Worm (Caenorhabditis elegans) whole organism, L4 larva: ENCODE data around the gene C47E8.4.

Experiments used
- D1046.2 ChIP-seq: fragments of 200-800 bp; sonication (Bioruptor generic); IDR thresholded peaks from 2 replicates; pipeline ENCODE4 v1.3.6; 2022; ENCODE audit warnings: missing genetic modification characterization, missing compliant biosample characterization
- ama-1 ChIP-seq: fragments of 150-350 bp; optimal IDR thresholded peaks from 2 replicates; lab custom pipeline; 2014; ENCODE audit warnings: inconsistent platforms, mixed read lengths
- arid-1 ChIP-seq: fragments of 200-800 bp; sonication (Bioruptor generic); conservative IDR thresholded peaks from 2 replicates; pipeline ENCODE4 v1.3.6; 2022; ENCODE audit warnings: missing genetic modification reagents, missing genetic modification characterization, missing compliant biosample characterization
- ceh-32 ChIP-seq: sonication (generic microtip); optimal IDR thresholded peaks from 2 replicates; lab custom pipeline; 2016; ENCODE audit warnings: mild to moderate bottlenecking, missing genetic modification characterization, missing compliant biosample characterization; ENCODE audit not compliant: poor library complexity
- ceh-62 ChIP-seq: sonication (generic microtip); optimal IDR thresholded peaks from 2 replicates; lab custom pipeline; 2017; ENCODE audit warnings: missing biosample characterization, missing genetic modification characterization
- dmd-8 ChIP-seq: fragments of 200-800 bp; sonication (Bioruptor generic); IDR thresholded peaks from 2 replicates; pipeline ENCODE4 v1.3.6; 2022; ENCODE audit warnings: missing genetic modification characterization, missing compliant biosample characterization
- dmd-9 ChIP-seq: fragments of 200-800 bp; sonication (Bioruptor generic); IDR thresholded peaks from 2 replicates; pipeline ENCODE4 v1.3.6; 2022; ENCODE audit warnings: missing genetic modification reagents, missing genetic modification characterization, missing compliant biosample characterization
- egl-27 ChIP-seq: sonication (generic microtip); optimal IDR thresholded peaks from 3 replicates; lab custom pipeline; 2017; ENCODE audit warnings: missing biosample characterization, missing genetic modification reagents, missing genetic modification characterization
- hlh-11 ChIP-seq: fragments of 200-800 bp; sonication (Bioruptor generic); optimal IDR thresholded peaks from 2 replicates; lab custom pipeline; 2018; ENCODE audit warnings: mild to moderate bottlenecking, missing genetic modification characterization, missing compliant biosample characterization
- hmg-1.1 ChIP-seq: fragments of 200-800 bp; sonication (Bioruptor generic); IDR thresholded peaks from 2 replicates; pipeline ENCODE4 v1.3.6; 2022; ENCODE audit warnings: missing genetic modification reagents, missing genetic modification characterization, missing compliant biosample characterization
- lim-7 ChIP-seq: fragments of 200-800 bp; sonication (Bioruptor generic); IDR thresholded peaks from 2 replicates; pipeline ENCODE4 v1.3.6; 2022; ENCODE audit warnings: missing genetic modification characterization, missing compliant biosample characterization
- lin-1 ChIP-seq: fragments of 200-800 bp; sonication (Bioruptor generic); IDR thresholded peaks from 2 replicates; pipeline ENCODE4 v1.3.6; 2022; ENCODE audit warnings: missing genetic modification reagents, missing genetic modification characterization, missing compliant biosample characterization
- lin-15B ChIP-seq: fragments of 150-350 bp; sonication (generic microtip); optimal IDR thresholded peaks from 3 replicates; lab custom pipeline; 2014; ENCODE audit warnings: missing biosample characterization, missing genetic modification characterization
- lin-39 ChIP-seq: fragments of 150-350 bp; optimal IDR thresholded peaks from 2 replicates; lab custom pipeline; 2014; ENCODE audit warnings: missing biosample characterization, missing genetic modification reagents, missing genetic modification characterization
- lsy-2 ChIP-seq, 2 experiments: fragments of 150-350 bp in 1 of 2; sonication (generic microtip) in 1 of 2; optimal IDR thresholded peaks; 2 replicates each; lab custom pipeline; 2014 to 2017; ENCODE audit warnings: missing biosample characterization in 2 of 2, missing genetic modification characterization in 2 of 2
- madf-5 ChIP-seq, 2 experiments: fragments of 200-800 bp; sonication (Bioruptor generic); IDR thresholded peaks; 2 replicates each; pipeline ENCODE4 v1.3.6; 2022; ENCODE audit warnings: missing compliant biosample characterization in 2 of 2, missing genetic modification characterization in 2 of 2
- mdt-29 ChIP-seq: fragments of 200-800 bp; sonication (Bioruptor generic); IDR thresholded peaks from 2 replicates; pipeline ENCODE4 v1.3.6; 2022; ENCODE audit warnings: missing genetic modification reagents, missing genetic modification characterization, missing compliant biosample characterization
- mxl-2 ChIP-seq: fragments of 200-800 bp; sonication (Bioruptor generic); conservative IDR thresholded peaks from 2 replicates; pipeline ENCODE4 v1.3.6; 2022; ENCODE audit warnings: missing genetic modification reagents, missing genetic modification characterization, missing compliant biosample characterization
- nhr-111 ChIP-seq: fragments of 200-800 bp; sonication (Bioruptor generic); optimal IDR thresholded peaks from 2 replicates; lab custom pipeline; 2018; ENCODE audit warnings: mild to moderate bottlenecking, missing genetic modification characterization, missing compliant biosample characterization
- nhr-237 ChIP-seq: sonication (generic microtip); optimal IDR thresholded peaks from 2 replicates; lab custom pipeline; 2017; ENCODE audit warnings: missing biosample characterization, missing genetic modification characterization
- nhr-41 ChIP-seq: fragments of 200-800 bp; sonication (Bioruptor generic); IDR thresholded peaks from 2 replicates; pipeline ENCODE4 v1.3.6; 2022; ENCODE audit warnings: missing genetic modification reagents, missing genetic modification characterization, missing compliant biosample characterization
- nhr-76 ChIP-seq: fragments of 150-350 bp; optimal IDR thresholded peaks from 2 replicates; lab custom pipeline; 2014; ENCODE audit warnings: missing biosample characterization, missing genetic modification characterization
- pha-4 ChIP-seq, 2 experiments: fragments of 150-350 bp in 1 of 2; fragments of 200-800 bp in 1 of 2; sonication (Bioruptor generic) in 1 of 2; IDR thresholded peaks in 1 of 2; optimal IDR thresholded peaks in 1 of 2; 2 replicates each; pipeline versions ENCODE4 v1.3.6 to Lab custom; 2014 to 2022; ENCODE audit warnings: missing genetic modification characterization in 2 of 2, missing genetic modification reagents in 2 of 2, missing biosample characterization in 1 of 2, missing compliant biosample characterization in 1 of 2
- pqm-1 ChIP-seq: sonication (generic microtip); optimal IDR thresholded peaks from 2 replicates; lab custom pipeline; 2017; ENCODE audit warnings: missing biosample characterization, missing genetic modification characterization
- saeg-2 ChIP-seq: fragments of 200-800 bp; sonication (Bioruptor generic); IDR thresholded peaks from 2 replicates; pipeline ENCODE4 v1.3.6; 2022; ENCODE audit warnings: missing genetic modification reagents, missing genetic modification characterization, missing compliant biosample characterization
- skn-1 ChIP-seq: fragments of 150-350 bp; optimal IDR thresholded peaks from 2 replicates; lab custom pipeline; 2014; ENCODE audit warnings: missing biosample characterization, missing genetic modification characterization
- snpc-1.2 ChIP-seq: fragments of 200-800 bp; sonication (Bioruptor generic); IDR thresholded peaks from 2 replicates; pipeline ENCODE4 v1.3.6; 2022; ENCODE audit warnings: missing genetic modification reagents, missing genetic modification characterization, missing compliant biosample characterization
- snpc-4 ChIP-seq: fragments of 150-350 bp; optimal IDR thresholded peaks from 2 replicates; lab custom pipeline; 2014; ENCODE audit warnings: missing biosample characterization, missing genetic modification characterization
- spr-1 ChIP-seq: sonication (generic microtip); optimal IDR thresholded peaks from 2 replicates; lab custom pipeline; 2016; ENCODE audit warnings: mild to moderate bottlenecking, missing genetic modification characterization, missing compliant biosample characterization
- tag-97 ChIP-seq: fragments of 200-800 bp; sonication (Bioruptor generic); IDR thresholded peaks from 2 replicates; pipeline ENCODE4 v1.3.6; 2022; ENCODE audit warnings: missing genetic modification characterization, missing compliant biosample characterization
- zip-2 ChIP-seq: fragments of 150-350 bp; optimal IDR thresholded peaks from 2 replicates; lab custom pipeline; 2014; ENCODE audit warnings: missing biosample characterization, missing genetic modification characterization
- ztf-7 ChIP-seq: fragments of 150-350 bp; optimal IDR thresholded peaks from 2 replicates; lab custom pipeline; 2014; ENCODE audit warnings: missing biosample characterization, missing genetic modification characterization

C47E8.4 gene

ce11 chrV:14638075-14638474 is 47.2 kb downstream of the C47E8.4 start:
- TF ChIP-seq nhr-111 = no peak
- no peak for TF ChIP-seq arid-1 (GFP tag; lab: Robert Waterston, UW)
- no peak for TF ChIP-seq mdt-29 (GFP tag; lab: Robert Waterston, UW)
- no peak for TF ChIP-seq lin-1 (GFP tag; lab: Robert Waterston, UW)
- TF ChIP-seq nhr-237 = no peak
- no peak for TF ChIP-seq lim-7 (GFP tag; lab: Robert Waterston, UW)
- no peak for TF ChIP-seq nhr-76 (tag; lab: Kevin White, UChicago)
- TF ChIP-seq ceh-32 = no peak
- no peak for TF ChIP-seq lin-39 (tag; lab: Kevin White, UChicago)
- TF ChIP-seq ztf-7 (tag; lab: Kevin White, UChicago) = no peak
- TF ChIP-seq zip-2 (tag; lab: Kevin White, UChicago) = no peak
- no peak for TF ChIP-seq ceh-62 (tag; lab: Kevin White, UChicago)
- TF ChIP-seq dmd-9 (GFP tag; lab: Robert Waterston, UW) = no peak
- no peak for TF ChIP-seq madf-5 (GFP tag; IDR thresholded peaks at IDR 0.05; lab: Robert Waterston, UW)
- no peak for TF ChIP-seq pqm-1 (tag; lab: Kevin White, UChicago)
- TF ChIP-seq snpc-1.2 (GFP tag; lab: Robert Waterston, UW) = no peak
- TF ChIP-seq ama-1 = no peak
- TF ChIP-seq lsy-2 (tag; optimal IDR thresholded peaks at IDR 0.05; lab: Kevin White, UChicago) = no peak

DNA sequence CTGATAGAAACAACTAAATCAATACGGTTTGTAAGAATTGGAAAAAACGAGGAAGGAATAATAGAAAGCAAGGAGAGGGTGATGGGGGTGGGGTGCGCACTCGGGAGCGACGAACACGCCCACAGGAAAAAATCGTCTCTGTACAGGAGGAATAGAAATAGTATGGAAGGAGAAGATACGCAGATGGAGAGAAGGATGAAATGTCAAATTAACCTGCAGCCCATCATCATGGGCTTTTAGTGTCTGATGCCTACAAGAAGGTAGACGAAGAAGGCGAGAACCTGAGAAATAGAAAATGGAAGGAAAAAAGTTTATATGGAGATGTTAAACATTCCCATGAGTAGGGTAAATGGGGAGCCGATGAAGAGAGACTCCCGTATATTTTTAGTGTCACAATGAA is 50.2 kb downstream of the C47E8.4 start, which contains the start of gene F43D2.6:
Gene F43D2.6 (minus strand): TSS at position 62 of the 400 bp plus-strand sequence.
- TF ChIP-seq nhr-41 (GFP tag; lab: Robert Waterston, UW) (no peak), lin-15B (tag; lab: Kevin White, UChicago) (no peak), ceh-32 (no peak), nhr-237 (no peak), dmd-9 (GFP tag; lab: Robert Waterston, UW) (no peak), dmd-8 (GFP tag; lab: Robert Waterston, UW) (no peak), mxl-2 (GFP tag; lab: Robert Waterston, UW) (no peak), pha-4 (GFP tag; IDR thresholded peaks at IDR 0.05; lab: Robert Waterston, UW) (no peak), pha-4 (tag; optimal IDR thresholded peaks at IDR 0.05; lab: Kevin White, UChicago) (no peak), saeg-2 (GFP tag; lab: Robert Waterston, UW) (no peak), snpc-4 (tag; lab: Kevin White, UChicago) (no peak), D1046.2 (GFP tag; lab: Robert Waterston, UW) (no peak), hlh-11 (tag; lab: Kevin White, UChicago) (no peak), skn-1 (tag; lab: Kevin White, UChicago) (no peak), egl-27 (no peak), spr-1 (tag; lab: Kevin White, UChicago) (no peak), hmg-1.1 (GFP tag; lab: Robert Waterston, UW) (no peak), tag-97 (GFP tag; lab: Robert Waterston, UW) (no peak)
